Fruit fly (Drosophila melanogaster) whole organism, embryonic: ENCODE results near the gene scrib.
A peak's percentile ranks its signal among the peaks of the same experiment; 100 is the strongest.

Source experiments
- Antp ChIP-seq: fragments of 200-800 bp; sonication (Bioruptor generic); optimal IDR thresholded peaks from 3 replicates; lab custom pipeline; 2016; ENCODE audit warnings: missing biosample characterization, missing genetic modification characterization
- Atf-2 ChIP-seq: fragments of 200-800 bp; sonication (Bioruptor generic); optimal IDR thresholded peaks from 2 replicates; lab custom pipeline; 2016; ENCODE audit warnings: missing biosample characterization, missing genetic modification characterization
- Atf6 ChIP-seq: fragments of 200-800 bp; sonication (Bioruptor generic); IDR thresholded peaks from 2 replicates; pipeline ENCODE4 v1.3.6; 2022; ENCODE audit warnings: missing biosample characterization, missing genetic modification characterization
- CG12155 ChIP-seq: fragments of 200-800 bp; sonication (Bioruptor generic); optimal IDR thresholded peaks from 3 replicates; lab custom pipeline; 2016; ENCODE audit warnings: missing biosample characterization, missing genetic modification characterization
- CG12942 ChIP-seq: fragments of 200-800 bp; sonication (Bioruptor generic); optimal IDR thresholded peaks from 3 replicates; lab custom pipeline; 2016; ENCODE audit warnings: missing biosample characterization, missing genetic modification characterization
- CG13624 ChIP-seq: fragments of 200-800 bp; sonication (Bioruptor generic); optimal IDR thresholded peaks from 2 replicates; lab custom pipeline; 2016; ENCODE audit warnings: missing biosample characterization, missing genetic modification characterization
- CG1529 ChIP-seq: fragments of 200-800 bp; sonication (Bioruptor generic); optimal IDR thresholded peaks from 3 replicates; lab custom pipeline; 2018; ENCODE audit warnings: missing biosample characterization, missing genetic modification characterization
- CG18764 ChIP-seq: fragments of 200-800 bp; sonication (Bioruptor generic); optimal IDR thresholded peaks from 3 replicates; lab custom pipeline; 2016; ENCODE audit warnings: missing biosample characterization, missing genetic modification characterization
- CG2129 ChIP-seq: fragments of 200-800 bp; sonication (Bioruptor generic); IDR thresholded peaks from 2 replicates; pipeline ENCODE4 v1.3.6; 2022; ENCODE audit warnings: missing biosample characterization, missing genetic modification characterization; ENCODE audit not compliant: partially characterized antibody
- CG3847 ChIP-seq: fragments of 200-800 bp; sonication (Bioruptor generic); IDR thresholded peaks from 2 replicates; pipeline ENCODE4 v1.3.6; 2022; ENCODE audit warnings: missing biosample characterization, missing genetic modification characterization
- CG5953 ChIP-seq: fragments of 200-800 bp; sonication (Bioruptor generic); IDR thresholded peaks from 2 replicates; pipeline ENCODE4 v1.3.6; 2022; ENCODE audit warnings: missing biosample characterization, missing genetic modification characterization
- CG6654 ChIP-seq: fragments of 200-800 bp; sonication (Bioruptor generic); optimal IDR thresholded peaks from 2 replicates; lab custom pipeline; 2017; ENCODE audit warnings: missing biosample characterization, mild to moderate bottlenecking, missing genetic modification characterization
- CG6689 ChIP-seq: fragments of 200-800 bp; sonication (Bioruptor generic); IDR thresholded peaks from 2 replicates; pipeline ENCODE4 v1.3.6; 2022; ENCODE audit warnings: missing biosample characterization, missing genetic modification characterization
- CG6765 ChIP-seq: fragments of 200-800 bp; sonication (Bioruptor generic); optimal IDR thresholded peaks from 3 replicates; lab custom pipeline; 2017; ENCODE audit warnings: missing biosample characterization, mild to moderate bottlenecking, missing genetic modification characterization
- CG7963 ChIP-seq: fragments of 200-800 bp; sonication (Bioruptor generic); IDR thresholded peaks from 3 replicates; pipeline ENCODE4 v1.3.6; 2022; ENCODE audit warnings: missing biosample characterization, missing genetic modification characterization; ENCODE audit not compliant: partially characterized antibody
- Dek ChIP-seq: fragments of 200-800 bp; sonication (Bioruptor generic); optimal IDR thresholded peaks from 3 replicates; lab custom pipeline; 2019; ENCODE audit warnings: missing biosample characterization, mild to moderate bottlenecking, missing genetic modification characterization, moderate library complexity
- Dip2 ChIP-seq: fragments of 200-800 bp; sonication (Bioruptor generic); IDR thresholded peaks from 2 replicates; pipeline ENCODE4 v1.3.6; 2022; ENCODE audit warnings: missing biosample characterization, missing genetic modification characterization
- Doc3 ChIP-seq: fragments of 200-800 bp; sonication (Bioruptor generic); IDR thresholded peaks from 3 replicates; pipeline ENCODE4 v1.3.6; 2022; ENCODE audit warnings: missing biosample characterization, missing genetic modification characterization; ENCODE audit not compliant: partially characterized antibody
- Eip74EF ChIP-seq, 2 experiments: fragments of 200-800 bp in 1 of 2; fragments of >200 bp in 1 of 2; sonication (Bioruptor generic) in 1 of 2; optimal IDR thresholded peaks; 2 replicates each; lab custom pipeline; 2017 to 2019; ENCODE audit warnings: missing biosample characterization in 2 of 2, missing genetic modification characterization in 2 of 2, mild to moderate bottlenecking in 1 of 2, moderate library complexity in 1 of 2
- Gsc ChIP-seq: fragments of 200-800 bp; sonication (Bioruptor generic); IDR thresholded peaks from 2 replicates; pipeline ENCODE4 v1.3.6; 2022; ENCODE audit warnings: missing biosample characterization, missing genetic modification characterization
- HmgZ ChIP-seq: fragments of 200-800 bp; sonication (Bioruptor generic); optimal IDR thresholded peaks from 2 replicates; lab custom pipeline; 2018; ENCODE audit warnings: missing biosample characterization, mild to moderate bottlenecking, missing genetic modification characterization
- Lhr ChIP-seq: fragments of 200-800 bp; sonication (Bioruptor generic); optimal IDR thresholded peaks from 3 replicates; lab custom pipeline; 2017; ENCODE audit warnings: mild to moderate bottlenecking, missing biosample characterization, missing genetic modification reagents, missing genetic modification characterization
- Poxn ChIP-seq: fragments of 200-800 bp; sonication (Bioruptor generic); IDR thresholded peaks from 2 replicates; pipeline ENCODE4 v1.3.6; 2022; ENCODE audit warnings: missing biosample characterization, missing genetic modification characterization
- Rx ChIP-seq: fragments of 200-800 bp; sonication (Bioruptor generic); IDR thresholded peaks from 2 replicates; pipeline ENCODE4 v1.3.6; 2022; ENCODE audit warnings: missing biosample characterization, missing genetic modification characterization
- Ssrp ChIP-seq: fragments of 200-800 bp; sonication (Bioruptor generic); optimal IDR thresholded peaks from 2 replicates; lab custom pipeline; 2018; ENCODE audit warnings: missing biosample characterization, mild to moderate bottlenecking, missing genetic modification characterization, moderate library complexity
- TFAM ChIP-seq: fragments of 200-800 bp; sonication (Bioruptor generic); optimal IDR thresholded peaks from 2 replicates; lab custom pipeline; 2017; ENCODE audit warnings: missing biosample characterization, missing genetic modification characterization, inconsistent platforms
- Xbp1 ChIP-seq: fragments of 200-800 bp; sonication (Bioruptor generic); optimal IDR thresholded peaks from 3 replicates; lab custom pipeline; 2016; ENCODE audit warnings: missing biosample characterization, mild to moderate bottlenecking, missing genetic modification characterization
- abd-A ChIP-seq: fragments of 200-800 bp; sonication (Bioruptor generic); optimal IDR thresholded peaks from 3 replicates; lab custom pipeline; 2019; ENCODE audit warnings: missing biosample characterization, mild to moderate bottlenecking, missing genetic modification characterization, moderate library complexity
- ap ChIP-seq: fragments of 200-800 bp; sonication (Bioruptor generic); IDR thresholded peaks from 2 replicates; pipeline ENCODE4 v1.3.6; 2022; ENCODE audit warnings: missing biosample characterization, missing genetic modification characterization
- chn ChIP-seq: fragments of 200-800 bp; sonication (Bioruptor generic); optimal IDR thresholded peaks from 2 replicates; lab custom pipeline; 2016; ENCODE audit warnings: missing biosample characterization, missing genetic modification characterization
- crp ChIP-seq, 2 experiments: fragments of 200-800 bp; sonication (Bioruptor generic); optimal IDR thresholded peaks; 2 replicates in 1 of 2; 3 replicates in 1 of 2; lab custom pipeline; 2017; ENCODE audit warnings: missing biosample characterization in 2 of 2, missing genetic modification characterization in 2 of 2, mild to moderate bottlenecking in 1 of 2, moderate library complexity in 1 of 2
- da ChIP-seq: fragments of 200-800 bp; sonication (Bioruptor generic); optimal IDR thresholded peaks from 2 replicates; lab custom pipeline; 2016; ENCODE audit warnings: missing biosample characterization, missing genetic modification characterization
- danr ChIP-seq: fragments of 200-800 bp; sonication (Bioruptor generic); IDR thresholded peaks from 2 replicates; pipeline ENCODE4 v1.3.6; 2022; ENCODE audit warnings: missing biosample characterization, missing genetic modification characterization
- exex ChIP-seq: fragments of 200-800 bp; sonication (Bioruptor generic); optimal IDR thresholded peaks from 4 replicates; lab custom pipeline; 2018; ENCODE audit warnings: missing biosample characterization, mild to moderate bottlenecking, missing genetic modification characterization, moderate library complexity
- fd102C ChIP-seq: fragments of 200-800 bp; sonication (Bioruptor generic); optimal IDR thresholded peaks from 2 replicates; lab custom pipeline; 2018; ENCODE audit warnings: missing biosample characterization, mild to moderate bottlenecking, missing genetic modification characterization, moderate library complexity
- ftz-f1 ChIP-seq: fragments of 200-800 bp; sonication (Bioruptor generic); optimal IDR thresholded peaks from 2 replicates; lab custom pipeline; 2016; ENCODE audit warnings: missing biosample characterization, missing genetic modification characterization
- gcm ChIP-seq: fragments of 200-800 bp; sonication (Bioruptor generic); optimal IDR thresholded peaks from 2 replicates; lab custom pipeline; 2019; ENCODE audit warnings: missing biosample characterization, mild to moderate bottlenecking, missing genetic modification characterization, moderate library complexity
- grau ChIP-seq: fragments of 200-800 bp; optimal IDR thresholded peaks from 3 replicates; lab custom pipeline; 2019; ENCODE audit warnings: missing biosample characterization, mild to moderate bottlenecking, missing genetic modification characterization, moderate library complexity
- ham ChIP-seq: fragments of 200-800 bp; sonication (Bioruptor generic); IDR thresholded peaks from 2 replicates; pipeline ENCODE4 v1.3.6; 2022; ENCODE audit warnings: missing biosample characterization, missing genetic modification characterization
- prd ChIP-seq, 3 experiments: fragments of >200 bp in 2 of 3; fragments of 200-800 bp in 1 of 3; sonication (Bioruptor generic) in 1 of 3; optimal IDR thresholded peaks in 2 of 3; IDR thresholded peaks in 1 of 3; 2 replicates in 2 of 3; 3 replicates in 1 of 3; pipeline versions ENCODE4 v1.3.6 to Lab custom; 2017 to 2022; ENCODE audit warnings: missing biosample characterization in 1 of 3, missing genetic modification characterization in 1 of 3
- repo ChIP-seq: fragments of 200-800 bp; sonication (Bioruptor generic); optimal IDR thresholded peaks from 2 replicates; lab custom pipeline; 2016; ENCODE audit warnings: missing biosample characterization, missing genetic modification characterization
- rib ChIP-seq: fragments of 200-800 bp; sonication (Bioruptor generic); IDR thresholded peaks from 2 replicates; pipeline ENCODE4 v1.3.6; 2022; ENCODE audit warnings: missing biosample characterization, missing genetic modification characterization
- sc ChIP-seq, 3 experiments: fragments of >200 bp in 2 of 3; fragments of 200-800 bp in 1 of 3; sonication (Bioruptor generic) in 1 of 3; optimal IDR thresholded peaks; 2 replicates in 2 of 3; 3 replicates in 1 of 3; lab custom pipeline; 2017; ENCODE audit warnings: mild to moderate bottlenecking in 1 of 3, missing biosample characterization in 1 of 3, missing genetic modification characterization in 1 of 3, missing genetic modification reagents in 1 of 3
- sens-2 ChIP-seq: fragments of 200-800 bp; sonication (Bioruptor generic); IDR thresholded peaks from 2 replicates; pipeline ENCODE4 v1.3.6; 2022; ENCODE audit warnings: missing biosample characterization, missing genetic modification characterization
- seq ChIP-seq: fragments of 200-800 bp; sonication (Bioruptor generic); IDR thresholded peaks from 2 replicates; pipeline ENCODE4 v1.3.6; 2022; ENCODE audit warnings: missing biosample characterization, missing genetic modification characterization
- tx ChIP-seq: fragments of 200-800 bp; sonication (Bioruptor generic); optimal IDR thresholded peaks from 2 replicates; lab custom pipeline; 2016; ENCODE audit warnings: missing biosample characterization, missing genetic modification characterization
- usp ChIP-seq: fragments of >200 bp; optimal IDR thresholded peaks from 2 replicates; lab custom pipeline; 2017; ENCODE audit warnings: missing biosample characterization, missing genetic modification characterization
- wdn ChIP-seq: fragments of 200-800 bp; sonication (Bioruptor generic); IDR thresholded peaks from 2 replicates; pipeline ENCODE4 v1.3.6; 2022; ENCODE audit warnings: missing biosample characterization, missing genetic modification characterization
- wor ChIP-seq: fragments of 200-800 bp; sonication (Bioruptor generic); IDR thresholded peaks from 2 replicates; pipeline ENCODE4 v1.3.6; 2022; ENCODE audit warnings: missing biosample characterization, missing genetic modification characterization
- zen2 ChIP-seq: fragments of 200-800 bp; sonication (Bioruptor generic); IDR thresholded peaks from 3 replicates; pipeline ENCODE4 v1.3.6; 2022; ENCODE audit warnings: missing biosample characterization, missing genetic modification characterization; ENCODE audit not compliant: partially characterized antibody

The scrib gene

dm6 chr3R:26547660-26548067, 11.5 kb downstream of the scrib start (continued):
- no peak for TF ChIP-seq Atf-2 (GFP tag; lab: Kevin White, UChicago)
- TF ChIP-seq Ssrp (tag; lab: Kevin White, UChicago) = peak; percentile 20
- no peak for TF ChIP-seq Poxn (GFP tag; lab: Robert Waterston, UW)
- no peak for TF ChIP-seq CG13624 (GFP tag; lab: Kevin White, UChicago)
- TF ChIP-seq ftz-f1 (GFP tag; lab: Kevin White, UChicago) = no peak
- TF ChIP-seq ap (GFP tag; lab: Robert Waterston, UW) = 0 out of 2 replicates have a peak, but pooled peaks have one; percentile 10
- TF ChIP-seq Rx (GFP tag; lab: Robert Waterston, UW) = no peak
- TF ChIP-seq CG6765 (GFP tag; lab: Kevin White, UChicago) = peak; percentile 29
- TF ChIP-seq repo = no peak
- no peak for TF ChIP-seq ham (GFP tag; lab: Robert Waterston, UW)
- TF ChIP-seq CG12155 (GFP tag; lab: Kevin White, UChicago) = peak; percentile 30
- TF ChIP-seq da = no peak
- TF ChIP-seq CG12942 = no peak
- no peak for TF ChIP-seq Dip2
- peak; percentile 3 for TF ChIP-seq CG18764 (GFP tag; lab: Kevin White, UChicago)
- TF ChIP-seq CG5953 (GFP tag; lab: Robert Waterston, UW) = no peak
- no peak for TF ChIP-seq usp (GFP tag; lab: Kevin White, UChicago)
- peak; percentile 17 for TF ChIP-seq exex (tag; lab: Kevin White, UChicago)
- no peak for TF ChIP-seq CG6654 (GFP tag; lab: Kevin White, UChicago)
- TF ChIP-seq HmgZ (tag; lab: Kevin White, UChicago) = peak; percentile 21
- TF ChIP-seq prd (optimal IDR thresholded peaks at IDR 0.05; lab: Kevin White, UChicago) = no peak
- peak; percentile 59 for TF ChIP-seq prd (GFP tag; IDR thresholded peaks at IDR 0.05; lab: Robert Waterston, UW)
- TF ChIP-seq CG6689 (GFP tag; lab: Robert Waterston, UW) = no peak
- TF ChIP-seq Antp (GFP tag; lab: Kevin White, UChicago) = no peak
- peak; percentile 35; the same call in 1 of the 2 replicates for TF ChIP-seq Atf6 (GFP tag; lab: Robert Waterston, UW)
- TF ChIP-seq Doc3 (GFP tag; lab: Robert Waterston, UW) = no peak
- no peak for TF ChIP-seq abd-A
- peak; percentile 26 for TF ChIP-seq Dek (tag; lab: Kevin White, UChicago)
- no peak for TF ChIP-seq CG3847 (GFP tag; lab: Robert Waterston, UW)
- TF ChIP-seq zen2 (GFP tag; lab: Robert Waterston, UW) = no peak
- TF ChIP-seq tx (GFP tag; lab: Kevin White, UChicago) = no peak
- TF ChIP-seq Lhr = no peak
- TF ChIP-seq danr = no peak
- TF ChIP-seq CG1529 (GFP tag; lab: Kevin White, UChicago) = no peak
- TF ChIP-seq grau = peak; percentile 58
- TF ChIP-seq crp (GFP tag; optimal IDR thresholded peaks at IDR 0.05; lab: Kevin White, UChicago) = no peak
- TF ChIP-seq gcm (GFP tag; lab: Kevin White, UChicago) = peak; percentile 51
- TF ChIP-seq wor (GFP tag; lab: Robert Waterston, UW) = no peak
- TF ChIP-seq fd102C (GFP tag; lab: Kevin White, UChicago) = no peak
- TF ChIP-seq Gsc (GFP tag; lab: Robert Waterston, UW) = no peak
- TF ChIP-seq chn (GFP tag; lab: Kevin White, UChicago) = no peak
- TF ChIP-seq Eip74EF (GFP tag; optimal IDR thresholded peaks at IDR 0.05; lab: Kevin White, UChicago) = no peak
- TF ChIP-seq sc (optimal IDR thresholded peaks at IDR 0.05; lab: Kevin White, UChicago) = no peak
- peak; percentile 28 for TF ChIP-seq sc (GFP tag; optimal IDR thresholded peaks at IDR 0.05; lab: Kevin White, UChicago)
- TF ChIP-seq sens-2 (GFP tag; lab: Robert Waterston, UW) = no peak
- peak; percentile 39; the same call in 1 of the 2 replicates for TF ChIP-seq seq (GFP tag; lab: Robert Waterston, UW)
- no peak for TF ChIP-seq rib (GFP tag; lab: Robert Waterston, UW)
- TF ChIP-seq TFAM = no peak
- no peak for TF ChIP-seq wdn
- peak; percentile 8 for TF ChIP-seq Xbp1 (GFP tag; lab: Kevin White, UChicago)
- TF ChIP-seq CG2129 (GFP tag; lab: Robert Waterston, UW) = no peak
- TF ChIP-seq CG7963 (GFP tag; lab: Robert Waterston, UW) = no peak
